Fruit fly (Drosophila melanogaster) Kc167 (cell line): Measurements from ENCODE around the gene Fbp2.

Experiments used
- Sin3A ChIP-seq: fragments of >200 bp; optimal IDR thresholded peaks from 2 replicates; lab custom pipeline; 2018; ENCODE audit warnings: missing external identifiers
- insv ChIP-seq: fragments of >200 bp; optimal IDR thresholded peaks from 3 replicates; lab custom pipeline; 2018; ENCODE audit warnings: missing external identifiers
- ttk ChIP-seq: sonication (Bioruptor generic); optimal IDR thresholded peaks from 2 replicates; lab custom pipeline; 2017; ENCODE audit warnings: missing external identifiers

DNA sequence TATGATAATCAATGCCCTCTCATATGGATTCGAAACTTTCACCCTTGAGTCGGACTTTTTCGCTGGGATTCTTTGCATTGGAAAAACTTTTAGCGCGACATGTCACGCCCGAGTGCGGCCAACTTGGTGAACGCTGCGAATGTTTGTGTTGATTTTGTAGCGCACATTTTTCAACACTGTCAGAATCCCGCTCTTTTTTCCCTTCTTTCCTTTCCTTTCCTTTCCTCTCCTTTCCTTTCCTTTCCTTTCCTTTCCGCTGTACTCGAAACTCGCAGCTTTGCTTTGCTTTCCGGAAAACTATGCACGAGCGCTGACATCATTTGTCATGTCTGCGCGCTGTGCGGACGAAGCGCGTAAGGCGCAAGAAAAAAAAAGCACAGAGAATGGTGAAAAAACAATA is 40.8 kb downstream of the Fbp2 start:
- no peak for TF ChIP-seq ttk
- no peak for TF ChIP-seq Sin3A
- no peak for TF ChIP-seq insv
